Worm (Caenorhabditis elegans) whole organism, young adult: ENCODE measurements around the gene C15H11.1.
A peak's percentile ranks its signal among the peaks of the same experiment; 100 is the strongest.

Source experiments
- B0035.1 ChIP-seq: sonication (generic microtip); optimal IDR thresholded peaks from 2 replicates; lab custom pipeline; 2016; ENCODE audit warnings: missing genetic modification characterization, mild to moderate bottlenecking, missing compliant biosample characterization, missing genotype, missing genetic modification reagents
- B0261.1 ChIP-seq: sonication (generic microtip); optimal IDR thresholded peaks from 2 replicates; lab custom pipeline; 2016; ENCODE audit warnings: mild to moderate bottlenecking, missing genetic modification characterization, moderate library complexity, missing compliant biosample characterization
- F37B4.10 ChIP-seq: fragments of 200-800 bp; sonication (Bioruptor generic); IDR thresholded peaks from 2 replicates; pipeline ENCODE4 v1.3.6; 2022; ENCODE audit warnings: missing genetic modification characterization, missing compliant biosample characterization
- F49E8.2 ChIP-seq: sonication (generic microtip); optimal IDR thresholded peaks from 3 replicates; lab custom pipeline; 2017; ENCODE audit warnings: missing genetic modification characterization, mild to moderate bottlenecking, missing compliant biosample characterization, antibody characterized with exemption, moderate library complexity; ENCODE audit not compliant: insufficient read depth
- F52B5.7 ChIP-seq: sonication (generic microtip); optimal IDR thresholded peaks from 2 replicates; lab custom pipeline; 2016; ENCODE audit warnings: mild to moderate bottlenecking, missing genetic modification characterization, missing compliant biosample characterization
- F55B11.4 ChIP-seq: sonication (generic microtip); optimal IDR thresholded peaks from 2 replicates; lab custom pipeline; 2016; ENCODE audit warnings: missing compliant biosample characterization, missing genetic modification characterization, borderline replicate concordance; ENCODE audit not compliant: insufficient read depth
- F57A8.1 ChIP-seq: fragments of 200-800 bp; sonication (Bioruptor generic); optimal IDR thresholded peaks from 2 replicates; lab custom pipeline; 2018; ENCODE audit warnings: mild to moderate bottlenecking, missing genetic modification characterization, moderate library complexity, missing compliant biosample characterization
- K12H6.12 ChIP-seq: fragments of 200-800 bp; sonication (Bioruptor generic); optimal IDR thresholded peaks from 2 replicates; lab custom pipeline; 2018; ENCODE audit warnings: mild to moderate bottlenecking, missing genetic modification characterization, missing compliant biosample characterization
- T07F8.4 ChIP-seq: sonication (generic microtip); optimal IDR thresholded peaks from 2 replicates; lab custom pipeline; 2016; ENCODE audit warnings: mild to moderate bottlenecking, missing genetic modification characterization, moderate library complexity, missing compliant biosample characterization
- T26A5.8 ChIP-seq: sonication (generic microtip); optimal IDR thresholded peaks from 2 replicates; lab custom pipeline; 2016; ENCODE audit warnings: missing genetic modification characterization, missing compliant biosample characterization
- Y56A3A.18 ChIP-seq: fragments of 200-800 bp; sonication (Bioruptor generic); IDR thresholded peaks from 2 replicates; pipeline ENCODE4 v1.3.6; 2022; ENCODE audit warnings: missing genetic modification reagents, missing genetic modification characterization, missing compliant biosample characterization
- ZK185.1 ChIP-seq: sonication (generic microtip); optimal IDR thresholded peaks from 2 replicates; lab custom pipeline; 2016; ENCODE audit warnings: mild to moderate bottlenecking, missing genetic modification characterization, missing compliant biosample characterization; ENCODE audit not compliant: poor library complexity, severe bottlenecking
- ama-1 ChIP-seq, 3 experiments: fragments of 150-350 bp in 1 of 3; sonication (generic microtip) in 2 of 3; optimal IDR thresholded peaks; 2 replicates each; lab custom pipeline; 2014 to 2018; ENCODE audit warnings: missing biosample characterization in 2 of 3, missing genetic modification characterization in 2 of 3, missing genetic modification reagents in 2 of 3
- aptf-2 ChIP-seq: fragments of 200-800 bp; sonication (Bioruptor generic); conservative IDR thresholded peaks from 2 replicates; pipeline ENCODE4 v1.3.6; 2022; ENCODE audit warnings: missing genetic modification reagents, missing genetic modification characterization, missing compliant biosample characterization
- athp-1 ChIP-seq: sonication (generic microtip); optimal IDR thresholded peaks from 2 replicates; lab custom pipeline; 2017; ENCODE audit warnings: mild to moderate bottlenecking, missing genetic modification characterization, missing compliant biosample characterization
- attf-6 ChIP-seq: fragments of 200-800 bp; sonication (Bioruptor generic); IDR thresholded peaks from 2 replicates; pipeline ENCODE4 v1.3.6; 2022; ENCODE audit warnings: missing genetic modification reagents, missing genetic modification characterization, missing compliant biosample characterization
- ccch-3 ChIP-seq: fragments of 200-800 bp; sonication (Bioruptor generic); optimal IDR thresholded peaks from 2 replicates; lab custom pipeline; 2018; ENCODE audit warnings: mild to moderate bottlenecking, missing genetic modification characterization, missing compliant biosample characterization
- cebp-1 ChIP-seq, 2 experiments: fragments of 200-800 bp in 1 of 2; sonication (Bioruptor generic) in 1 of 2; sonication (generic microtip) in 1 of 2; IDR thresholded peaks in 1 of 2; optimal IDR thresholded peaks in 1 of 2; 2 replicates each; pipeline versions ENCODE4 v1.3.6 to Lab custom; 2017 to 2022; ENCODE audit warnings: missing compliant biosample characterization in 2 of 2, missing genetic modification characterization in 2 of 2, mild to moderate bottlenecking in 1 of 2, missing genetic modification reagents in 1 of 2, moderate library complexity in 1 of 2
- ceh-91 ChIP-seq: fragments of 200-800 bp; sonication (Bioruptor generic); IDR thresholded peaks from 2 replicates; pipeline ENCODE4 v1.3.6; 2022; ENCODE audit warnings: missing genetic modification reagents, missing genetic modification characterization, missing compliant biosample characterization
- die-1 ChIP-seq: sonication (generic microtip); optimal IDR thresholded peaks from 2 replicates; lab custom pipeline; 2016; ENCODE audit warnings: missing genotype, mild to moderate bottlenecking, missing genetic modification characterization, missing compliant biosample characterization
- dpl-1 ChIP-seq: fragments of 150-350 bp; optimal IDR thresholded peaks from 2 replicates; lab custom pipeline; 2014; ENCODE audit warnings: missing biosample characterization, missing genetic modification reagents, missing genetic modification characterization
- egl-44 ChIP-seq: fragments of 200-800 bp; sonication (Bioruptor generic); IDR thresholded peaks from 2 replicates; pipeline ENCODE4 v1.3.6; 2022; ENCODE audit warnings: missing genetic modification reagents, missing genetic modification characterization, missing compliant biosample characterization
- egrh-3 ChIP-seq: fragments of 200-800 bp; sonication (Bioruptor generic); IDR thresholded peaks from 2 replicates; pipeline ENCODE4 v1.3.6; 2022; ENCODE audit warnings: missing genetic modification reagents, missing genetic modification characterization, missing compliant biosample characterization
- ets-4 ChIP-seq: fragments of 200-800 bp; sonication (Bioruptor generic); optimal IDR thresholded peaks from 2 replicates; lab custom pipeline; 2018; ENCODE audit warnings: mild to moderate bottlenecking, missing genetic modification characterization, missing compliant biosample characterization
- him-1 ChIP-seq: sonication (generic microtip); optimal IDR thresholded peaks from 2 replicates; lab custom pipeline; 2016; ENCODE audit warnings: missing genotype, missing genetic modification reagents, missing genetic modification characterization, missing compliant biosample characterization
- hlh-26 ChIP-seq: fragments of 200-800 bp; sonication (Bioruptor generic); conservative IDR thresholded peaks from 2 replicates; pipeline ENCODE4 v1.3.6; 2022; ENCODE audit warnings: missing genetic modification reagents, missing genetic modification characterization, missing compliant biosample characterization
- hmg-1.2 ChIP-seq: fragments of 200-800 bp; sonication (Bioruptor generic); IDR thresholded peaks from 2 replicates; pipeline ENCODE4 v1.3.6; 2022; ENCODE audit warnings: missing genetic modification reagents, missing genetic modification characterization, missing compliant biosample characterization
- hsf-1 ChIP-seq: fragments of 200-800 bp; sonication (Bioruptor generic); IDR thresholded peaks from 2 replicates; pipeline ENCODE4 v1.3.6; 2022; ENCODE audit warnings: missing genetic modification reagents, missing genetic modification characterization, missing compliant biosample characterization
- let-526 ChIP-seq: fragments of 200-800 bp; sonication (Bioruptor generic); IDR thresholded peaks from 2 replicates; pipeline ENCODE4 v1.3.6; 2022; ENCODE audit warnings: missing genetic modification reagents, missing genetic modification characterization, missing compliant biosample characterization
- let-607 ChIP-seq, 2 experiments: fragments of 200-800 bp in 1 of 2; sonication (Bioruptor generic) in 1 of 2; sonication (generic microtip) in 1 of 2; optimal IDR thresholded peaks; 2 replicates each; lab custom pipeline; 2016 to 2018; ENCODE audit warnings: mild to moderate bottlenecking in 2 of 2, missing compliant biosample characterization in 2 of 2, missing genetic modification characterization in 2 of 2, moderate library complexity in 2 of 2, missing genotype in 1 of 2
- lin-35 ChIP-seq, 3 experiments: fragments of 150-350 bp in 2 of 3; sonication (generic microtip) in 1 of 3; optimal IDR thresholded peaks; 2 replicates each; lab custom pipeline; 2014 to 2018; ENCODE audit warnings: missing biosample characterization in 3 of 3, missing genetic modification characterization in 3 of 3, missing genetic modification reagents in 3 of 3
- madf-8 ChIP-seq: fragments of 200-800 bp; sonication (Bioruptor generic); conservative IDR thresholded peaks from 2 replicates; pipeline ENCODE4 v1.3.6; 2022; ENCODE audit warnings: missing genetic modification reagents, missing genetic modification characterization, missing compliant biosample characterization
- mcd-1 ChIP-seq: fragments of 200-800 bp; sonication (Bioruptor generic); IDR thresholded peaks from 2 replicates; pipeline ENCODE4 v1.3.6; 2022; ENCODE audit warnings: missing genetic modification reagents, missing genetic modification characterization, missing compliant biosample characterization
- nfya-2 ChIP-seq: fragments of 200-800 bp; sonication (Bioruptor generic); IDR thresholded peaks from 2 replicates; pipeline ENCODE4 v1.3.6; 2022; ENCODE audit warnings: missing genetic modification reagents, missing genetic modification characterization, missing compliant biosample characterization
- nhr-120 ChIP-seq: fragments of 200-800 bp; sonication (Bioruptor generic); IDR thresholded peaks from 2 replicates; pipeline ENCODE4 v1.3.6; 2022; ENCODE audit warnings: missing genetic modification characterization, missing compliant biosample characterization
- rcor-1 ChIP-seq: fragments of 200-800 bp; sonication (Bioruptor generic); IDR thresholded peaks from 2 replicates; pipeline ENCODE4 v1.3.6; 2022; ENCODE audit warnings: missing genetic modification reagents, missing genetic modification characterization, missing compliant biosample characterization
- rec-8 ChIP-seq, 2 experiments: sonication (generic microtip); optimal IDR thresholded peaks; 2 replicates each; lab custom pipeline; 2016; ENCODE audit warnings: mild to moderate bottlenecking in 2 of 2, missing genetic modification characterization in 2 of 2, missing genetic modification reagents in 2 of 2, missing genotype in 2 of 2, missing biosample characterization in 1 of 2, missing compliant biosample characterization in 1 of 2, moderate library complexity in 1 of 2
- rpc-1 ChIP-seq, 2 experiments: fragments of 150-350 bp in 1 of 2; sonication (generic microtip) in 1 of 2; optimal IDR thresholded peaks; 2 replicates each; lab custom pipeline; 2014 to 2018; ENCODE audit warnings: missing biosample characterization in 1 of 2, missing genetic modification characterization in 1 of 2, missing genetic modification reagents in 1 of 2, missing genotype in 1 of 2
- sdz-38 ChIP-seq: sonication (generic microtip); optimal IDR thresholded peaks from 2 replicates; lab custom pipeline; 2016; ENCODE audit warnings: missing genotype, missing genetic modification characterization, missing compliant biosample characterization
- sea-2 ChIP-seq: fragments of 200-800 bp; sonication (Bioruptor generic); IDR thresholded peaks from 2 replicates; pipeline ENCODE4 v1.3.6; 2022; ENCODE audit warnings: missing genetic modification characterization, missing compliant biosample characterization
- snpc-1.3 ChIP-seq: sonication (generic microtip); optimal IDR thresholded peaks from 2 replicates; lab custom pipeline; 2017; ENCODE audit warnings: missing genetic modification characterization, mild to moderate bottlenecking, missing compliant biosample characterization, antibody characterized with exemption, moderate library complexity, missing genotype, missing genetic modification reagents; ENCODE audit not compliant: insufficient read depth
- tbp1 ChIP-seq: fragments of 200-800 bp; sonication (Bioruptor generic); optimal IDR thresholded peaks from 2 replicates; lab custom pipeline; 2018; ENCODE audit warnings: mild to moderate bottlenecking, missing genetic modification characterization, missing compliant biosample characterization
- tlf-1 ChIP-seq: fragments of 200-800 bp; sonication (Bioruptor generic); optimal IDR thresholded peaks from 2 replicates; lab custom pipeline; 2018; ENCODE audit warnings: mild to moderate bottlenecking, missing genetic modification characterization, missing compliant biosample characterization
- unc-62 ChIP-seq: fragments of 150-350 bp; optimal IDR thresholded peaks from 2 replicates; lab custom pipeline; 2014; ENCODE audit warnings: missing biosample characterization, missing genetic modification reagents, missing genetic modification characterization
- zim-3 ChIP-seq: sonication (generic microtip); optimal IDR thresholded peaks from 2 replicates; lab custom pipeline; 2017; ENCODE audit warnings: mild to moderate bottlenecking, missing genetic modification characterization, moderate library complexity, missing compliant biosample characterization
- ztf-26 ChIP-seq: sonication (generic microtip); optimal IDR thresholded peaks from 2 replicates; lab custom pipeline; 2017; ENCODE audit warnings: missing genetic modification characterization, missing compliant biosample characterization

Gene C15H11.1

DNA sequence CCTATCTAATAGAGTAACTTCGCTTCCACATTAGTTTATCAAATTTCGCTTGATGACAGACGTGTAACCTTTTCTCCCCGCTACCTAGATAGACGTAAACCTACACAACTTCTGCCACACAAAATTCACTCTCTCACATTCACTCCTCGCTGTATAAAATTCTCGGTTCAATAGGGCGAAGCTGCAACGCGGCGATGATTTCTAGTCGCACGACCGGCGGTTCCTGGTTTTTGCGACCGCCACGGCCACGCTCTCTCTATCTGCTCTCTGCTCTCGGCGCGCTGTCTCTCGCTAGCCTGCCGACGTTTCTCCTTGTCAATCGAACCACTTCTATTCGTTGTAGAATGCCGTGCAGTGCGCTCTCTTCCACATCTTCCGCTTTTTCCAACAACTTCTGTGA is 42.7 kb upstream of the C15H11.1 start:
- no peak for TF ChIP-seq B0261.1 (tag; lab: Kevin White, UChicago)
- peak; percentile 60; the same call in 1 of the 2 replicates for TF ChIP-seq hmg-1.2
- TF ChIP-seq mcd-1: peak; percentile 93
- TF ChIP-seq nhr-120 (GFP tag; lab: Robert Waterston, UW): no peak
- TF ChIP-seq F52B5.7 (tag; lab: Kevin White, UChicago): peak; percentile 46
- TF ChIP-seq nfya-2 (GFP tag; lab: Robert Waterston, UW): no peak
- TF ChIP-seq F55B11.4 (tag; lab: Kevin White, UChicago): no peak
- no peak for TF ChIP-seq attf-6 (GFP tag; lab: Robert Waterston, UW)
- no peak for TF ChIP-seq ccch-3 (GFP tag; lab: Kevin White, UChicago)
- TF ChIP-seq ceh-91: no peak
- no peak for TF ChIP-seq F37B4.10 (GFP tag; lab: Robert Waterston, UW)
- TF ChIP-seq madf-8 (GFP tag; lab: Robert Waterston, UW): no peak
- TF ChIP-seq tlf-1 (GFP tag; lab: Kevin White, UChicago): no peak
- TF ChIP-seq hlh-26 (GFP tag; lab: Robert Waterston, UW): no peak
- peak; percentile 75 to 87 for TF ChIP-seq let-607 (tag; optimal IDR thresholded peaks at IDR 0.05; lab: Kevin White, UChicago)
- TF ChIP-seq cebp-1 (GFP tag; IDR thresholded peaks at IDR 0.05; lab: Robert Waterston, UW): no peak
- peak; percentile 83 for TF ChIP-seq cebp-1 (tag; optimal IDR thresholded peaks at IDR 0.05; lab: Kevin White, UChicago)
- no peak for TF ChIP-seq T26A5.8
- peak; percentile 39 for TF ChIP-seq B0035.1 (tag; lab: Kevin White, UChicago)
- peak; percentile 67 for TF ChIP-seq K12H6.12 (tag; lab: Kevin White, UChicago)
- TF ChIP-seq sea-2 (GFP tag; lab: Robert Waterston, UW): no peak
- TF ChIP-seq unc-62 (GFP tag; lab: Kevin White, UChicago): no peak
- peak; percentile 51; the same call in 1 of the 2 replicates for TF ChIP-seq rcor-1
- no peak for TF ChIP-seq ama-1 (optimal IDR thresholded peaks at IDR 0.05; lab: Kevin White, UChicago)
- TF ChIP-seq ama-1 (GFP tag; optimal IDR thresholded peaks at IDR 0.05; lab: Kevin White, UChicago): peak in 1 of 2 experiments; percentile 23
- TF ChIP-seq egrh-3 (GFP tag; lab: Robert Waterston, UW): peak; percentile 89
- TF ChIP-seq F49E8.2 (tag; lab: Kevin White, UChicago): no peak
- TF ChIP-seq rpc-1 (optimal IDR thresholded peaks at IDR 0.05; lab: Kevin White, UChicago): no peak
- TF ChIP-seq rpc-1 (tag; optimal IDR thresholded peaks at IDR 0.05; lab: Kevin White, UChicago): no peak
- 0 out of 2 replicates have a peak, but pooled peaks have one; percentile 38 for TF ChIP-seq let-526 (GFP tag; lab: Robert Waterston, UW)
- TF ChIP-seq egl-44 (GFP tag; lab: Robert Waterston, UW): peak; percentile 65
- TF ChIP-seq T07F8.4 (tag; lab: Kevin White, UChicago): no peak
- peak; percentile 58 for TF ChIP-seq tbp1 (GFP tag; lab: Kevin White, UChicago)
- TF ChIP-seq aptf-2 (GFP tag; lab: Robert Waterston, UW): 0 out of 2 replicates have a peak, but pooled peaks have one; percentile 16
- TF ChIP-seq die-1 (tag; lab: Kevin White, UChicago): peak; percentile 26
- no peak for TF ChIP-seq hsf-1 (GFP tag; lab: Robert Waterston, UW)
- no peak for TF ChIP-seq athp-1 (tag; lab: Kevin White, UChicago)
- TF ChIP-seq Y56A3A.18: no peak
- TF ChIP-seq ZK185.1 (tag; lab: Kevin White, UChicago): peak; percentile 72
- peak; percentile 1 for TF ChIP-seq dpl-1 (GFP tag; lab: Kevin White, UChicago)
- TF ChIP-seq zim-3: no peak
- TF ChIP-seq ets-4: peak; percentile 84
- peak in 1 of 3 experiments; percentile 69 for TF ChIP-seq lin-35 (GFP tag; optimal IDR thresholded peaks at IDR 0.05; lab: Kevin White, UChicago)
- no peak for TF ChIP-seq snpc-1.3 (tag; lab: Kevin White, UChicago)
- no peak for TF ChIP-seq sdz-38 (tag; lab: Kevin White, UChicago)
- no peak for TF ChIP-seq F57A8.1 (GFP tag; lab: Kevin White, UChicago)
- no peak for TF ChIP-seq rec-8 (tag; optimal IDR thresholded peaks at IDR 0.05; lab: Kevin White, UChicago)
- peak; percentile 54 for TF ChIP-seq ztf-26 (tag; lab: Kevin White, UChicago)
- no peak for TF ChIP-seq him-1 (tag; lab: Kevin White, UChicago)
